Fruit fly (Drosophila melanogaster): ENCODE results near the gene CG2145.

CG2145 gene

DNA sequence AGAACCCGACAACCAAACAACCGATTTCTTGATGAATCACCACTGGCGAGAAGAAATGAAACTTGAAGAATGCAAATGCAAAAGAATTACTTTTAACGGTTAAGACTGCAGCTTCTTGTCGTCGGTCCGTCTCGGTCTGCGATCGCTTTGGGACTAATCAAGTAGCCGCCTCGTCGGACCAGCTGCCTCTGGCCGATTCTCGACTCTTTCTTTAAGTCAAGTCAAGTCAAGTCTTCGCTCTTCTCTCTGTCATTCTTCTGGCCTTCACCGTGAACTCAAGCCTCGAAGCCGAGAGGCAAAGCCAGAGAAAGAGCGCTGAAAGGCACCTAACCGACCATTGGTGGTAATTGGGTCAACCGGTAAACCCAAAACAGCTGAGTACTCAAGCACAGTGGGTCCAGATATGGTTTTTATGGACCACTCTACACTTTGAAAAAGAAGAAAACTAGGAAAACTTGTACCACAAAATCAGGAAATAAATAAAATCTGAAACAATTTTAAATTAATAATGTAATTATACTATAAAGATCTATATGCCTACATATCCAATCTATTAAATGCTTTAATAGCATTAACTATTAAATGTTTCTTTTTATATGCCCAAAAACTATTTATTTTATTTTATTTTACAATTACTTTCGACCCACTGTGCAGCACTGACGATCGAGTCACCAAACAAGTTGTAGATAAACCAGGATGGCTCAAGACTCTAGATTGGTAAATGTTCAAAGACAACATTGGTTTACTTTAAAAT lies 40.0 kb downstream of the CG2145 start, which contains the start of gene C901 (continued):
- TF ChIP-seq Hr38 (GFP tag; optimal IDR thresholded peaks at IDR 0.05) (no peak), CG6276 (GFP tag; optimal IDR thresholded peaks at IDR 0.05) (peak; percentile 91), CG6163 (GFP tag; IDR thresholded peaks at IDR 0.05) (peak; percentile 55; the same call in 1 of the 3 replicates), topi (GFP tag; optimal IDR thresholded peaks at IDR 0.05) (peak; percentile 13), CG31627 (GFP tag; optimal IDR thresholded peaks at IDR 0.05) (no peak), Met (GFP tag; optimal IDR thresholded peaks at IDR 0.05) (peak; percentile 13), eg (GFP tag; IDR thresholded peaks at IDR 0.05) (peak; percentile 79), CG32006 (GFP tag; optimal IDR thresholded peaks at IDR 0.05) (peak; percentile 93), esn (GFP tag; optimal IDR thresholded peaks at IDR 0.05) (peak; percentile 45), Eip75B (GFP tag; optimal IDR thresholded peaks at IDR 0.05) (peak; percentile 55), Gug (GFP tag; IDR thresholded peaks at IDR 0.05) (peak; percentile 74), Ets21C (GFP tag; optimal IDR thresholded peaks at IDR 0.05) (no peak), CG3919 (GFP tag; optimal IDR thresholded peaks at IDR 0.05) (peak; percentile 72), CG15336 (GFP tag; IDR thresholded peaks at IDR 0.05) (peak; percentile 92), CG6854 (GFP tag; optimal IDR thresholded peaks at IDR 0.05) (no peak), spab (GFP tag; optimal IDR thresholded peaks at IDR 0.05) (peak; percentile 7), lz (GFP tag; optimal IDR thresholded peaks at IDR 0.05) (peak; percentile 4), Hr4 (GFP tag; optimal IDR thresholded peaks at IDR 0.05) (peak; percentile 64), Sox102F (GFP tag; optimal IDR thresholded peaks at IDR 0.05) (no peak), achi (GFP tag; optimal IDR thresholded peaks at IDR 0.05) (peak; percentile 81), fd85E (GFP tag; optimal IDR thresholded peaks at IDR 0.05) (no peak), CG11294 (GFP tag; IDR thresholded peaks at IDR 0.05) (peak; percentile 52), CG8119 (GFP tag; IDR thresholded peaks at IDR 0.05) (peak; percentile 92), CG16779 (tag; optimal IDR thresholded peaks at IDR 0.05) (peak; percentile 41), dsx (GFP tag; optimal IDR thresholded peaks at IDR 0.05; ENCODE audit: poor library complexity, severe bottlenecking) (peak; percentile 28), Ets96B (tag; optimal IDR thresholded peaks at IDR 0.05) (peak; percentile 29), CG3032 (tag; optimal IDR thresholded peaks at IDR 0.05) (peak; percentile 35), CG10631 (GFP tag; optimal IDR thresholded peaks at IDR 0.05) (peak; percentile 65)
